Worm (Caenorhabditis elegans): Measurements from ENCODE around the gene aat-3.

Gene aat-3

DNA sequence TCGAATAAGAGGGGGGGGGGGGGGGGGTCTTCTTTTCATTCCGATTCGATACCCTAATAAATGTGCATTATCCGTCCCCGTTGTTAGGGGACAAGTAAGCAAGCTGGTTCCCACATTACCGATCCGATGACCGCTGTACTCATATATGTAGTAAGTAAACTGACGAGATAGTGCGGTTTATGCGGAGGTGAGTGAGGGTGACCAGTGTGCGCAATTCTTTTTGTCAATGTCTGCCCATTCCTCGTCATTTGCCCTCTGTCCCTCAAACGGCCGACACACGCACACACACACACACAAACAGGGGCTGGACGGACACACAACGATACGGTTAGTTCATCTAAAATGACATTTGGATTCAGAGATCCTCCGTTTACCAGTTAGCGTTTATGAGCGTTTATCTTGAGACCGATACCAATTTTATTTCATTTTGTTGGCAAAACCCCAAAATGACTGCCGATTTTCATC is at the start of gene aat-3:
aat-3 (plus strand) TSS at position 51 of the 465 bp plus-strand sequence.
- TF ChIP-seq sea-1 (GFP tag; conservative IDR thresholded peaks at IDR 0.05), result no peak
- peak; percentile 73 for TF ChIP-seq hmg-4 (GFP tag; optimal IDR thresholded peaks at IDR 0.05)

DNA sequence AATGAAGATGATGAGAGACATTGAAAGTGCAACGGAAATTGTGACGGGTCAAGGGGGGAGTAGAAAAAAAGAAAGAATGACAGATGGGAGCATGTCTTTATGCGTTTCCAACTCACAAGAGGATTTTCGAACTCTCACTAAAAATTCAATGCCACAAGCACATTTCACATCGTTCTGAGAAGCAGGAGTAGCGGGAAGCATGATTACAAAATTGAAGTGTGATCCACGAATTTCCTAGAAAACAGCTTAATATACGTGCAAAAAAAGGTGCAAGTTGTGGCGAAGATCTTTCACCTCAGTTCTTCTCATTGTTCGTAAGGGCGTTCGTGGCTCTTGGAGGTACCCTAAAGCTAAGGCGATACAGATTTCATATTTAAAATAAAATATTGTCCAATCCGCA is 45.3 kb upstream of the aat-3 start:
- TF ChIP-seq ets-7 (tag; optimal IDR thresholded peaks at IDR 0.05) (no peak), tbx-11 (GFP tag; IDR thresholded peaks at IDR 0.05) (no peak), hnd-1 (tag; optimal IDR thresholded peaks at IDR 0.05) (no peak), ceh-36 (tag; optimal IDR thresholded peaks at IDR 0.05) (no peak), ceh-13 (GFP tag; optimal IDR thresholded peaks at IDR 0.05) (no peak), tra-4 (tag; optimal IDR thresholded peaks at IDR 0.05) (no peak), tbx-37 (GFP tag; conservative IDR thresholded peaks at IDR 0.05) (no peak), B0310.2 (tag; optimal IDR thresholded peaks at IDR 0.05) (no peak), sea-1 (GFP tag; conservative IDR thresholded peaks at IDR 0.05) (no peak), aly-1 (tag; optimal IDR thresholded peaks at IDR 0.05) (no peak), flt-1 (GFP tag; IDR thresholded peaks at IDR 0.05) (no peak)

DNA sequence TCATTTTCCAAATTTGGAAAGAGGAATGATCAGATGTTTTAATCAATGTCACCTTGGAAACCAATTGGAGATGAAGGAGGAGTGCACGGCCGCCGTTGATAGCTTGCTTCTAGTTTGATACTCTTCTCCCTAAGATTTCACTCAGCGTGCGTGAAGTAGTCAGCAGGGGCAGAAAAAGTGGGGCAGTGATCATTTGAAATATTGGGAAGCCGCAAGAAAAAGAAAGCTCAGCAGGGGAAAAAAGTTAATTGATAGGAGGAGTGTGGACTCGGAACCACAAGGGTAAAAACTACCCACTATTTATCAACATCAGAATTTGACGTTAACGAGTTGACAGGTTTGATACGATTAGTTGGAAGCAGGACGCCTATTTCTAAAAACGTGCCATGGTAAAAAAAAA is 43.6 kb upstream of the aat-3 start, which contains the start of gene K02E10.7:
K02E10.7 (minus strand) TSS at position 101 of the 400 bp plus-strand sequence.
- TF ChIP-seq flt-1 (GFP tag; IDR thresholded peaks at IDR 0.05) (no peak), tbx-11 (GFP tag; IDR thresholded peaks at IDR 0.05) (no peak), ceh-36 (tag; optimal IDR thresholded peaks at IDR 0.05) (no peak), hmbx-1 (tag; optimal IDR thresholded peaks at IDR 0.05) (no peak), pes-1 (GFP tag; IDR thresholded peaks at IDR 0.05) (no peak), hmg-4 (GFP tag; optimal IDR thresholded peaks at IDR 0.05) (no peak), hnd-1 (tag; optimal IDR thresholded peaks at IDR 0.05) (no peak), F13C5.2 (tag; optimal IDR thresholded peaks at IDR 0.05) (no peak), ceh-13 (GFP tag; optimal IDR thresholded peaks at IDR 0.05) (no peak), B0310.2 (tag; optimal IDR thresholded peaks at IDR 0.05) (no peak), ama-1 (optimal IDR thresholded peaks at IDR 0.05) (no peak), sea-1 (GFP tag; conservative IDR thresholded peaks at IDR 0.05) (no peak), aly-1 (tag; optimal IDR thresholded peaks at IDR 0.05) (no peak), ets-7 (tag; optimal IDR thresholded peaks at IDR 0.05) (no peak), tbx-37 (GFP tag; conservative IDR thresholded peaks at IDR 0.05) (no peak)

DNA sequence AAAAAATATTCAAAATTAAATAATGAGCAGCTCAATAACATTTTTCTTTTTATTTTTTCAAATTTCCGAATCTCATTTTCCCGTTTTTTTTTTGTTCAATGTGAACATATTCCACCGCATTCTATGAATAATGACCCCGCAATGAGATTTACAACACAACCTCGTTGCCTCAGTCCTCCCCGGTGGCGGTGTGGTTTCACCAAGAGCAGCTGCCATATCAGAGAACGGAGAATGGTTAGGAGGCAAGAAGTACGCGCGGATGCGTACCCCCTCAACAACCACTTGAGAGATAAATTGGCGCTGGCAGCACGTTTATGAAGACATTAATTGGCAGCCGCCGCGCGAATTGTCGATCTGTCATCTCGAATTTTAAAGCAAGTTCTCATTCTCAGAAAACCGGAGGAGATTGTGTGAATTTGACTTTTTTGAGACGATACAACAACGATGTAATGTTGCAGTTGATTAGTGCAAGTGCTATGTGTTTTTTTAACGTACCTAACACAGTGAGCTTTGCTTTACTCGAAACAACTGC is 38.3 kb upstream of the aat-3 start:
- TF ChIP-seq ceh-36 (tag; optimal IDR thresholded peaks at IDR 0.05) (no peak), tbx-37 (GFP tag; conservative IDR thresholded peaks at IDR 0.05) (no peak), hmg-4 (GFP tag; optimal IDR thresholded peaks at IDR 0.05) (peak; percentile 39)

DNA sequence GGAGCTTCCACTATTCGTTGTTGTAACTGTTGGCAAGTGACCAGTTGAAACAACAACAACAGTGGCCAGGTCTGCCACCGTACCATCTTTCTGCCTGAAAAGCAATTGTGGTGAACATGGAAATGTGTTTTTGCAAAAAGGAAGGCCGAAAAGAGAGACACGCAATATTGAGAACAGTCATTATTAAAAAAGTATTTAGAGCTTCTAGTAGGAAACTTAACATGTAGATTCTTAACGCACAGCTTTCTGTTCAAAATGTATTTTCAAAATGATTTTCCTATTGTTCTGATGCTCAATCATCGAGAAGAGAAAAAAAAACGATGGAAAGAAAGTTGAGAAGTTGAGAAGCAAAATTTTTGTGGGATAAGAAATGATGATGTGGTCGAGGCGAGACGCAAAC is 36.8 kb upstream of the aat-3 start, which contains the start of gene syg-1:
syg-1 (minus strand) TSS at position 101 of the 400 bp plus-strand sequence.
- TF ChIP-seq aly-1 (tag; optimal IDR thresholded peaks at IDR 0.05) (no peak), tbx-37 (GFP tag; conservative IDR thresholded peaks at IDR 0.05) (no peak), ceh-13 (GFP tag; optimal IDR thresholded peaks at IDR 0.05) (no peak), B0310.2 (tag; optimal IDR thresholded peaks at IDR 0.05) (no peak), flt-1 (GFP tag; IDR thresholded peaks at IDR 0.05) (no peak), tra-4 (tag; optimal IDR thresholded peaks at IDR 0.05) (no peak), hmbx-1 (tag; optimal IDR thresholded peaks at IDR 0.05) (no peak), pes-1 (GFP tag; IDR thresholded peaks at IDR 0.05) (no peak), ets-7 (tag; optimal IDR thresholded peaks at IDR 0.05) (no peak), ama-1 (optimal IDR thresholded peaks at IDR 0.05) (no peak), hnd-1 (tag; optimal IDR thresholded peaks at IDR 0.05) (no peak), tbx-11 (GFP tag; IDR thresholded peaks at IDR 0.05) (no peak), F13C5.2 (tag; optimal IDR thresholded peaks at IDR 0.05) (no peak), scrt-1 (GFP tag; IDR thresholded peaks at IDR 0.05) (no peak), ceh-36 (tag; optimal IDR thresholded peaks at IDR 0.05) (no peak), sea-1 (GFP tag; conservative IDR thresholded peaks at IDR 0.05) (no peak), hmg-4 (GFP tag; optimal IDR thresholded peaks at IDR 0.05) (no peak)

DNA sequence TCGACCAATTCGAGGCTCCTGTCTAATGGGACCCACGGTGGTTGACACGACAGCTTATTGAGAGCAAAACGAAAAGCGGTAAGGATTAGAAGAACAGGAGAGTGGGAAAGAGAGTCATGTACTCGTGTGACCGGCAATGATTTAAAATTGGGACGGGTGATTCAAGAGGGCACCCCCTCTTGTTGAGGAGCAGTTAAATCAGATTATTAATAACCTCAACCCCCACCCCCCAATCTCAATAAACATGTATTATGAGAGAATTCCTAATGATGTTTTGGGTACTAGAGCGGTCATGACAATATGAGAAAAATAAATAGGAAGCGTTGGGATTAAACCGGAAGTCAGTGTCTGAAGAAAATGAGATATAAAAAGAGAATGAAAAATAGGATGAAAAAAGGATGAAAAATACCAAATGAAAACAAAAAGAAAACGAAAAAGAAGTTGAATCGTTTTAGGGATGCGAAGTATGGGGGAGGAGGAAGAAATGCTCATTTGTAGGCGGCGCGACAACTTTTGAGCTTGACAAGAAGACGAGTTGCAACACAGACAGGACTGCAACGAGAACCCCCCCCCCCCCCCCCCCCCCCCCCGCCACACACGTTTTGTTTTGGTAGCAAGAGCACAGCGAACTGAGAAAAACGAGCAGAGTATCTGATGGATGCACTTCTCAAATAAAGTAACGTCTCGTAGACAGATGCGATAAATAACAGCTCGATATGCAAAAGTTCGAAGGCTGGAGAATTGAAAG is 34.9 kb upstream of the aat-3 start:
- TF ChIP-seq ama-1 (optimal IDR thresholded peaks at IDR 0.05), result no peak
- no peak for TF ChIP-seq B0310.2 (tag; optimal IDR thresholded peaks at IDR 0.05)
- TF ChIP-seq aly-1 (tag; optimal IDR thresholded peaks at IDR 0.05), result no peak
- no peak for TF ChIP-seq ceh-13 (GFP tag; optimal IDR thresholded peaks at IDR 0.05)
- no peak for TF ChIP-seq hmbx-1 (tag; optimal IDR thresholded peaks at IDR 0.05)
- no peak for TF ChIP-seq tbx-37 (GFP tag; conservative IDR thresholded peaks at IDR 0.05)
- no peak for TF ChIP-seq tbx-11 (GFP tag; IDR thresholded peaks at IDR 0.05)
- no peak for TF ChIP-seq ceh-36 (tag; optimal IDR thresholded peaks at IDR 0.05)
- no peak for TF ChIP-seq scrt-1 (GFP tag; IDR thresholded peaks at IDR 0.05)
- no peak for TF ChIP-seq tra-4 (tag; optimal IDR thresholded peaks at IDR 0.05)
- no peak for TF ChIP-seq ets-7 (tag; optimal IDR thresholded peaks at IDR 0.05)
- TF ChIP-seq pes-1 (GFP tag; IDR thresholded peaks at IDR 0.05), result no peak
- no peak for TF ChIP-seq sea-1 (GFP tag; conservative IDR thresholded peaks at IDR 0.05)
- TF ChIP-seq flt-1 (GFP tag; IDR thresholded peaks at IDR 0.05), result no peak
- no peak for TF ChIP-seq F13C5.2 (tag; optimal IDR thresholded peaks at IDR 0.05)
- no peak for TF ChIP-seq hnd-1 (tag; optimal IDR thresholded peaks at IDR 0.05)

DNA sequence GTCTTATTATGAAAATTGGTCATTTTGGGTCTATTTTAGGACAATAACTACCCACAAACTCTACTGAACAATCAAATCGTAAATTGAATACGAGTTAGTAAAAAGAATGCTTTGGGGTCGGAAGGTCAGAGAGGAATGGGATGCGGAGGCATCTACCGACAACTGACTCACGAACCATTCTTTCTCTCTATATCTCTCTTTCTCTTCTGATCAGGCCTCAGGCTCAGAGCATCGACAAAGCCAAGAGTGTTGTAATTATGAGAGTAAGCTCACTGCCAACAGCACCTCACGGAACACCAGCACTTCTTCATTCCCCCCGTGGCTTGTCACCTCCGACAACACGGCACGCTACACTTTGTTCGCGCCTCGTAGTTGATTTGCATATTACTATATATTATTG is 31.6 kb upstream of the aat-3 start:
- TF ChIP-seq hmg-4 (GFP tag; optimal IDR thresholded peaks at IDR 0.05) (peak; percentile 32), ceh-36 (tag; optimal IDR thresholded peaks at IDR 0.05) (no peak)

DNA sequence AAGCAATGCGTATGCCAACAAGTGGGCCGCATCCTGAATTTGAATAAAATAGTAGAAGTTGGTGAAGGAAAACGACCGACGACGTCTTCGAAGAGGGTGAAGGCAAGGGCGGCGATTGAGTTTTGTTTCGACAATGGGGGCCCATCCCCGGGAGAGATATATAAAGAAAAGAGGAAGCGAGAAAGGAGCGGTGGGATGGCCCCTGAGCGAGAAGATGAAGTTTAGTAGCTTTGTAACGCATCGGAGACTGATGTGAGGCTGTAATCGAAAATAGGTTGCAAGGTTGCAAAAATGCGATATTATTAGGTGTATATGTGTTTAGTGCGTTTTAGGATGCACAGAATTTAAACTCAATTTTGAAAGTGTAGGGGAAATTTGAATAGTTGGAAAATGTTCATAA is 29.4 kb upstream of the aat-3 start:
- TF ChIP-seq pes-1 (GFP tag; IDR thresholded peaks at IDR 0.05) (no peak), hmbx-1 (tag; optimal IDR thresholded peaks at IDR 0.05) (no peak), ceh-36 (tag; optimal IDR thresholded peaks at IDR 0.05) (no peak), ama-1 (optimal IDR thresholded peaks at IDR 0.05) (no peak), tbx-11 (GFP tag; IDR thresholded peaks at IDR 0.05) (no peak), tbx-37 (GFP tag; conservative IDR thresholded peaks at IDR 0.05) (no peak), tra-4 (tag; optimal IDR thresholded peaks at IDR 0.05) (no peak), B0310.2 (tag; optimal IDR thresholded peaks at IDR 0.05) (no peak), ceh-13 (GFP tag; optimal IDR thresholded peaks at IDR 0.05) (no peak)
